Worm (Caenorhabditis elegans) whole organism, mixed stage, embryonic: ENCODE results near the gene nhr-1.
A peak's percentile ranks its signal among the peaks of the same experiment; 100 is the strongest.

Source experiments
- M03D4.4 ChIP-seq: sonication (generic microtip); optimal IDR thresholded peaks from 2 replicates; lab custom pipeline; 2017; ENCODE audit warnings: mild to moderate bottlenecking, missing genetic modification characterization, missing compliant biosample characterization
- bed-3 ChIP-seq: fragments of 200-800 bp; sonication (Bioruptor generic); optimal IDR thresholded peaks from 3 replicates; lab custom pipeline; 2018; ENCODE audit warnings: mild to moderate bottlenecking, missing genetic modification characterization, moderate library complexity, missing compliant biosample characterization
- blmp-1 ChIP-seq: fragments of 150-350 bp; optimal IDR thresholded peaks from 2 replicates; lab custom pipeline; 2014; ENCODE audit warnings: missing biosample characterization, missing genetic modification characterization
- ceh-39 ChIP-seq: fragments of 150-350 bp; optimal IDR thresholded peaks from 2 replicates; lab custom pipeline; 2014; ENCODE audit warnings: missing biosample characterization, missing genetic modification characterization
- ceh-43 ChIP-seq: fragments of 200-800 bp; sonication (Bioruptor generic); optimal IDR thresholded peaks from 2 replicates; lab custom pipeline; 2018; ENCODE audit warnings: mild to moderate bottlenecking, missing genetic modification characterization, moderate library complexity, missing compliant biosample characterization
- ceh-83 ChIP-seq: fragments of 200-800 bp; sonication (Bioruptor generic); optimal IDR thresholded peaks from 2 replicates; lab custom pipeline; 2018; ENCODE audit warnings: mild to moderate bottlenecking, missing genetic modification characterization, missing compliant biosample characterization
- ces-1 ChIP-seq: fragments of 150-350 bp; optimal IDR thresholded peaks from 2 replicates; lab custom pipeline; 2014; ENCODE audit warnings: missing biosample characterization, missing genetic modification reagents, missing genetic modification characterization
- cnd-1 ChIP-seq: fragments of 200-800 bp; sonication (Bioruptor generic); optimal IDR thresholded peaks from 2 replicates; lab custom pipeline; 2018; ENCODE audit warnings: mild to moderate bottlenecking, missing genetic modification characterization, missing compliant biosample characterization
- drap-1 ChIP-seq: fragments of 200-800 bp; sonication (Bioruptor generic); optimal IDR thresholded peaks from 3 replicates; lab custom pipeline; 2018; ENCODE audit warnings: mild to moderate bottlenecking, missing genetic modification characterization, missing compliant biosample characterization
- elt-1 ChIP-seq: sonication (generic microtip); optimal IDR thresholded peaks from 2 replicates; lab custom pipeline; 2017; ENCODE audit warnings: missing genetic modification characterization, mild to moderate bottlenecking, missing compliant biosample characterization, antibody characterized with exemption, moderate library complexity, borderline replicate concordance; ENCODE audit not compliant: insufficient read depth
- elt-3 ChIP-seq: fragments of 150-350 bp; optimal IDR thresholded peaks from 2 replicates; lab custom pipeline; 2014; ENCODE audit warnings: missing biosample characterization, missing genetic modification characterization
- flh-1 ChIP-seq: fragments of 200-800 bp; sonication (Bioruptor generic); optimal IDR thresholded peaks from 2 replicates; lab custom pipeline; 2018; ENCODE audit warnings: mild to moderate bottlenecking, missing genetic modification characterization, moderate library complexity, missing compliant biosample characterization
- ham-2 ChIP-seq: fragments of 200-800 bp; sonication (Bioruptor generic); optimal IDR thresholded peaks from 2 replicates; lab custom pipeline; 2018; ENCODE audit warnings: mild to moderate bottlenecking, missing genetic modification characterization, missing compliant biosample characterization
- hlh-1 ChIP-seq: fragments of 150-350 bp; optimal IDR thresholded peaks from 2 replicates; lab custom pipeline; 2014; ENCODE audit warnings: missing biosample characterization, missing genetic modification reagents, missing genetic modification characterization
- lin-13 ChIP-seq: fragments of 150-350 bp; optimal IDR thresholded peaks from 2 replicates; lab custom pipeline; 2014; ENCODE audit warnings: missing biosample characterization, missing genetic modification characterization
- lin-32 ChIP-seq: fragments of 200-800 bp; sonication (Bioruptor generic); optimal IDR thresholded peaks from 2 replicates; lab custom pipeline; 2018; ENCODE audit warnings: mild to moderate bottlenecking, missing genetic modification characterization, missing compliant biosample characterization
- lsy-2 ChIP-seq: fragments of 150-350 bp; optimal IDR thresholded peaks from 2 replicates; lab custom pipeline; 2014; ENCODE audit warnings: missing biosample characterization, missing genetic modification characterization
- mab-5 ChIP-seq: fragments of 150-350 bp; optimal IDR thresholded peaks from 2 replicates; lab custom pipeline; 2014; ENCODE audit warnings: missing biosample characterization, missing genetic modification characterization
- mep-1 ChIP-seq: fragments of 150-350 bp; optimal IDR thresholded peaks from 2 replicates; lab custom pipeline; 2017; ENCODE audit warnings: missing biosample characterization, missing genetic modification reagents, missing genetic modification characterization, inconsistent platforms
- mls-2 ChIP-seq: sonication (generic microtip); optimal IDR thresholded peaks from 2 replicates; lab custom pipeline; 2016; ENCODE audit warnings: mild to moderate bottlenecking, missing genetic modification characterization, moderate library complexity, missing compliant biosample characterization
- nhr-12 ChIP-seq: fragments of 150-350 bp; optimal IDR thresholded peaks from 2 replicates; lab custom pipeline; 2014; ENCODE audit warnings: missing biosample characterization, missing genetic modification characterization
- nhr-2 ChIP-seq: fragments of 150-350 bp; optimal IDR thresholded peaks from 2 replicates; lab custom pipeline; 2014; ENCODE audit warnings: missing biosample characterization, missing genetic modification characterization
- nhr-237 ChIP-seq: fragments of 150-350 bp; optimal IDR thresholded peaks from 2 replicates; lab custom pipeline; 2014; ENCODE audit warnings: missing biosample characterization, missing genetic modification characterization
- nhr-28 ChIP-seq: fragments of 150-350 bp; optimal IDR thresholded peaks from 2 replicates; lab custom pipeline; 2014; ENCODE audit warnings: missing biosample characterization, missing genetic modification characterization
- nhr-76 ChIP-seq: sonication (generic microtip); optimal IDR thresholded peaks from 2 replicates; lab custom pipeline; 2017; ENCODE audit warnings: missing biosample characterization, missing genetic modification characterization
- pha-4 ChIP-seq: fragments of 150-350 bp; optimal IDR thresholded peaks from 2 replicates; lab custom pipeline; 2018; ENCODE audit warnings: missing biosample characterization, missing genetic modification reagents, missing genetic modification characterization
- sem-2 ChIP-seq: fragments of 200-800 bp; sonication (Bioruptor generic); optimal IDR thresholded peaks from 2 replicates; lab custom pipeline; 2018; ENCODE audit warnings: mild to moderate bottlenecking, missing genetic modification characterization, missing compliant biosample characterization
- snpc-4 ChIP-seq: fragments of 150-350 bp; optimal IDR thresholded peaks from 2 replicates; lab custom pipeline; 2014; ENCODE audit warnings: missing biosample characterization, missing genetic modification characterization
- sptf-1 ChIP-seq: sonication (generic microtip); optimal IDR thresholded peaks from 2 replicates; lab custom pipeline; 2017; ENCODE audit warnings: mild to moderate bottlenecking, missing genetic modification characterization, moderate library complexity, missing compliant biosample characterization
- tbx-8 ChIP-seq: fragments of 200-800 bp; sonication (Bioruptor generic); optimal IDR thresholded peaks from 2 replicates; lab custom pipeline; 2018; ENCODE audit warnings: mild to moderate bottlenecking, missing genetic modification characterization, moderate library complexity, missing compliant biosample characterization
- unc-120 ChIP-seq: sonication (generic microtip); optimal IDR thresholded peaks from 2 replicates; lab custom pipeline; 2017; ENCODE audit warnings: missing genetic modification characterization, missing compliant biosample characterization; ENCODE audit not compliant: poor library complexity, severe bottlenecking
- unc-39 ChIP-seq: fragments of 150-350 bp; optimal IDR thresholded peaks from 2 replicates; lab custom pipeline; 2014; ENCODE audit warnings: missing biosample characterization, missing genetic modification characterization
- unc-62 ChIP-seq: fragments of 150-350 bp; optimal IDR thresholded peaks from 2 replicates; lab custom pipeline; 2014; ENCODE audit warnings: missing biosample characterization, missing genetic modification reagents, missing genetic modification characterization
- zip-8 ChIP-seq: fragments of 150-350 bp; optimal IDR thresholded peaks from 2 replicates; lab custom pipeline; 2014; ENCODE audit warnings: missing biosample characterization, missing genetic modification characterization
- ztf-11 ChIP-seq: fragments of 150-350 bp; optimal IDR thresholded peaks from 2 replicates; lab custom pipeline; 2014; ENCODE audit warnings: missing biosample characterization, missing genetic modification characterization

The nhr-1 gene

ce11 chrX:17513507-17514113 lies at the start of gene nhr-1:
nhr-1 (plus strand) TSS chrX:17514063.
- TF ChIP-seq M03D4.4 (tag; lab: Kevin White, UChicago) (peak; percentile 80), pha-4 (peak; percentile 83), bed-3 (GFP tag; lab: Kevin White, UChicago) (no peak), mep-1 (tag; lab: Kevin White, UChicago) (peak; percentile 86), snpc-4 (no peak), hlh-1 (tag; lab: Kevin White, UChicago) (peak; percentile 82), elt-3 (tag; lab: Kevin White, UChicago) (no peak), nhr-12 (no peak), zip-8 (no peak), nhr-76 (tag; lab: Kevin White, UChicago) (no peak), nhr-237 (tag; lab: Kevin White, UChicago) (peak; percentile 75), nhr-28 (no peak), ham-2 (GFP tag; lab: Kevin White, UChicago) (peak; percentile 66), lsy-2 (peak; percentile 40), elt-1 (tag; lab: Kevin White, UChicago) (peak; percentile 39), tbx-8 (GFP tag; lab: Kevin White, UChicago) (peak; percentile 34), ceh-43 (GFP tag; lab: Kevin White, UChicago) (no peak), sem-2 (no peak), nhr-2 (tag; lab: Kevin White, UChicago) (peak; percentile 70), lin-32 (no peak), flh-1 (GFP tag; lab: Kevin White, UChicago) (no peak), lin-13 (tag; lab: Kevin White, UChicago) (peak; percentile 70), unc-62 (peak; percentile 82), sptf-1 (tag; lab: Kevin White, UChicago) (peak; percentile 64), mab-5 (tag; lab: Kevin White, UChicago) (no peak), ces-1 (GFP tag; lab: Kevin White, UChicago) (peak; percentile 76), blmp-1 (tag; lab: Kevin White, UChicago) (peak; percentile 9), ceh-39 (tag; lab: Kevin White, UChicago) (peak; percentile 8), unc-120 (tag; lab: Kevin White, UChicago) (peak; percentile 95), ceh-83 (GFP tag; lab: Kevin White, UChicago) (no peak), drap-1 (GFP tag; lab: Kevin White, UChicago) (peak; percentile 44), cnd-1 (tag; lab: Kevin White, UChicago) (no peak), ztf-11 (tag; lab: Kevin White, UChicago) (no peak), mls-2 (tag; lab: Kevin White, UChicago) (peak; percentile 80), unc-39 (tag; lab: Kevin White, UChicago) (no peak)

- TF ChIP-seq ceh-39 (tag; lab: Kevin White, UChicago) (no peak), blmp-1 (tag; lab: Kevin White, UChicago) (no peak), lin-32 (no peak), bed-3 (GFP tag; lab: Kevin White, UChicago) (no peak), ceh-83 (GFP tag; lab: Kevin White, UChicago) (no peak), ces-1 (GFP tag; lab: Kevin White, UChicago) (no peak), nhr-237 (tag; lab: Kevin White, UChicago) (no peak), ham-2 (GFP tag; lab: Kevin White, UChicago) (no peak), lsy-2 (no peak), unc-62 (no peak), snpc-4 (no peak), drap-1 (GFP tag; lab: Kevin White, UChicago) (no peak), zip-8 (no peak)
Observed at ce11 chrX:17464801-17465200, 49.1 kb upstream of the nhr-1 start, which contains the start of gene slc-17.1. slc-17.1 (minus strand) TSS chrX:17464901.

DNA sequence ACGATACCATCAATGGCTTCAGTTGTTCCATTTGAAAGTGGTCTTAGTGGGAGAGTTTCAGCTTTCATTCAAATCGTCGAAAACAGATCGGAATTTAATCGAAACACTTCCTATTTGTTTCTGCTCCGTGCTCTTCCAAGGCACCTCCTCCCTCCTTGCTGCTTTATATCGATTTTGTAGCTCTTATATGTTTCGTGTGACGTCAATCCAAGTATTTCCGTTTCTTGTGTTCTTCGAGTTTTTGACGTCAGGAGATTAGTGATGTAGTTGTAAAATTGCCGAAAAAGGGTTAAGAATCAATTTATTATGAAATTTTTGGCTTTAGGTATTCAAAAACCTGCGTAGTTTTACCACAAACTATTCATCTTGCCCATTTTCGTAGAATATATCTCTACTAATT lies 47.2 kb upstream of the nhr-1 start, which contains the start of gene ZK54.3:
Gene ZK54.3, minus strand, starts transcription at position 391 of the 400 bp plus-strand sequence.
- no peak for TF ChIP-seq nhr-28
- TF ChIP-seq snpc-4 = no peak
- TF ChIP-seq lin-13 (tag; lab: Kevin White, UChicago) = no peak
- TF ChIP-seq tbx-8 (GFP tag; lab: Kevin White, UChicago) = no peak
- no peak for TF ChIP-seq lin-32
- no peak for TF ChIP-seq ztf-11 (tag; lab: Kevin White, UChicago)
- TF ChIP-seq ceh-83 (GFP tag; lab: Kevin White, UChicago) = no peak
- no peak for TF ChIP-seq bed-3 (GFP tag; lab: Kevin White, UChicago)
